Fruit fly (Drosophila melanogaster) whole organism, embryonic: ENCODE data around the gene zen2.

ENCODE experiments used
- Bdp1 ChIP-seq: fragments of 200-800 bp; sonication (Bioruptor generic); optimal IDR thresholded peaks from 3 replicates; lab custom pipeline; 2016; ENCODE audit warnings: missing biosample characterization, missing genetic modification characterization
- CG10462 ChIP-seq: fragments of 200-800 bp; sonication (Bioruptor generic); optimal IDR thresholded peaks from 2 replicates; lab custom pipeline; 2016; ENCODE audit warnings: missing biosample characterization, missing genetic modification characterization
- CG11695 ChIP-seq: fragments of 200-800 bp; sonication (Bioruptor generic); IDR thresholded peaks from 3 replicates; pipeline ENCODE4 v1.3.6; 2022; ENCODE audit warnings: missing biosample characterization, missing genetic modification characterization
- CG1233 ChIP-seq: fragments of 200-800 bp; sonication (Bioruptor generic); optimal IDR thresholded peaks from 4 replicates; lab custom pipeline; 2018; ENCODE audit warnings: missing biosample characterization, mild to moderate bottlenecking, missing genetic modification characterization
- CG1529 ChIP-seq: fragments of 200-800 bp; sonication (Bioruptor generic); optimal IDR thresholded peaks from 3 replicates; lab custom pipeline; 2018; ENCODE audit warnings: missing biosample characterization, missing genetic modification characterization
- CG1647 ChIP-seq: fragments of 200-800 bp; sonication (Bioruptor generic); optimal IDR thresholded peaks from 3 replicates; lab custom pipeline; 2016; ENCODE audit warnings: missing biosample characterization, missing genetic modification characterization
- CG17385 ChIP-seq: fragments of 200-800 bp; sonication (Bioruptor generic); optimal IDR thresholded peaks from 3 replicates; lab custom pipeline; 2018; ENCODE audit warnings: missing biosample characterization, mild to moderate bottlenecking, missing genetic modification characterization
- CG17829 ChIP-seq: fragments of 200-800 bp; optimal IDR thresholded peaks from 2 replicates; lab custom pipeline; 2019; ENCODE audit warnings: missing biosample characterization, mild to moderate bottlenecking, missing genetic modification characterization, moderate library complexity
- CG3065 ChIP-seq: fragments of 200-800 bp; sonication (Bioruptor generic); optimal IDR thresholded peaks from 2 replicates; lab custom pipeline; 2016; ENCODE audit warnings: missing biosample characterization, missing genetic modification characterization
- CG32767 ChIP-seq: fragments of 200-800 bp; sonication (Bioruptor generic); IDR thresholded peaks from 2 replicates; pipeline ENCODE4 v1.3.6; 2022; ENCODE audit warnings: missing biosample characterization, missing genetic modification characterization
- CG3407 ChIP-seq: fragments of 200-800 bp; sonication (Bioruptor generic); optimal IDR thresholded peaks from 2 replicates; lab custom pipeline; 2018; ENCODE audit warnings: missing biosample characterization, mild to moderate bottlenecking, missing genetic modification characterization
- CG34422 ChIP-seq: fragments of 200-800 bp; sonication (Bioruptor generic); IDR thresholded peaks from 3 replicates; pipeline ENCODE4 v1.3.6; 2022; ENCODE audit warnings: missing biosample characterization, missing genetic modification characterization
- CG42726 ChIP-seq: fragments of 200-800 bp; sonication (Bioruptor generic); IDR thresholded peaks from 2 replicates; pipeline ENCODE4 v1.3.6; 2022; ENCODE audit warnings: missing biosample characterization, missing genetic modification characterization; ENCODE audit not compliant: partially characterized antibody
- CG6854 ChIP-seq: fragments of 200-800 bp; sonication (Bioruptor generic); optimal IDR thresholded peaks from 3 replicates; lab custom pipeline; 2017; ENCODE audit warnings: missing biosample characterization, mild to moderate bottlenecking, missing genetic modification characterization
- CG7271 ChIP-seq: fragments of 200-800 bp; sonication (Bioruptor generic); optimal IDR thresholded peaks from 2 replicates; lab custom pipeline; 2018; ENCODE audit warnings: missing biosample characterization, mild to moderate bottlenecking, missing genetic modification characterization, moderate library complexity
- CG7839 ChIP-seq: fragments of 200-800 bp; sonication (Bioruptor generic); optimal IDR thresholded peaks from 3 replicates; lab custom pipeline; 2018; ENCODE audit warnings: missing biosample characterization, mild to moderate bottlenecking, missing genetic modification characterization, moderate library complexity
- CG7987 ChIP-seq: fragments of 200-800 bp; sonication (Bioruptor generic); optimal IDR thresholded peaks from 2 replicates; lab custom pipeline; 2018; ENCODE audit warnings: missing biosample characterization, mild to moderate bottlenecking, missing genetic modification characterization, moderate library complexity
- CG8478 ChIP-seq: fragments of >200 bp; optimal IDR thresholded peaks from 2 replicates; lab custom pipeline; 2018
- D ChIP-seq, 2 experiments: fragments of 200-800 bp in 1 of 2; fragments of >200 bp in 1 of 2; sonication (Bioruptor generic) in 1 of 2; optimal IDR thresholded peaks; 2 replicates in 1 of 2; 3 replicates in 1 of 2; lab custom pipeline; 2017; ENCODE audit warnings: mild to moderate bottlenecking in 1 of 2, missing biosample characterization in 1 of 2, missing genetic modification characterization in 1 of 2, missing genetic modification reagents in 1 of 2
- Dad ChIP-seq: fragments of 200-800 bp; sonication (Bioruptor generic); optimal IDR thresholded peaks from 3 replicates; lab custom pipeline; 2016; ENCODE audit warnings: missing biosample characterization, missing genetic modification characterization
- Dll ChIP-seq: fragments of 200-800 bp; sonication (Bioruptor generic); IDR thresholded peaks from 4 replicates; pipeline ENCODE4 v1.3.6; 2022; ENCODE audit warnings: missing biosample characterization, missing genetic modification characterization; ENCODE audit not compliant: partially characterized antibody
- ERR ChIP-seq: fragments of 200-800 bp; sonication (Bioruptor generic); optimal IDR thresholded peaks from 2 replicates; lab custom pipeline; 2016; ENCODE audit warnings: missing biosample characterization, missing genetic modification characterization
- Gsc ChIP-seq: fragments of 200-800 bp; sonication (Bioruptor generic); IDR thresholded peaks from 2 replicates; pipeline ENCODE4 v1.3.6; 2022; ENCODE audit warnings: missing biosample characterization, missing genetic modification characterization
- H15 ChIP-seq: fragments of 200-800 bp; sonication (Bioruptor generic); IDR thresholded peaks from 3 replicates; pipeline ENCODE4 v1.3.6; 2022; ENCODE audit warnings: missing biosample characterization, missing genetic modification characterization
- HLH4C ChIP-seq: fragments of 200-800 bp; sonication (Bioruptor generic); IDR thresholded peaks from 3 replicates; pipeline ENCODE4 v1.3.6; 2022; ENCODE audit warnings: missing biosample characterization, missing genetic modification characterization; ENCODE audit not compliant: partially characterized antibody
- Jarid2 ChIP-seq: fragments of 200-800 bp; sonication (Bioruptor generic); optimal IDR thresholded peaks from 3 replicates; lab custom pipeline; 2017; ENCODE audit warnings: mild to moderate bottlenecking, missing biosample characterization, missing genetic modification reagents, missing genetic modification characterization
- Lhr ChIP-seq: fragments of 200-800 bp; sonication (Bioruptor generic); optimal IDR thresholded peaks from 3 replicates; lab custom pipeline; 2017; ENCODE audit warnings: mild to moderate bottlenecking, missing biosample characterization, missing genetic modification reagents, missing genetic modification characterization
- Mrtf ChIP-seq: fragments of 200-800 bp; sonication (Bioruptor generic); IDR thresholded peaks from 3 replicates; pipeline ENCODE4 v1.3.6; 2022; ENCODE audit warnings: missing biosample characterization, missing genetic modification characterization
- Sin3A ChIP-seq: fragments of >200 bp; optimal IDR thresholded peaks from 2 replicates; lab custom pipeline; 2018
- Six4 ChIP-seq: fragments of 200-800 bp; sonication (Bioruptor generic); optimal IDR thresholded peaks from 2 replicates; lab custom pipeline; 2016; ENCODE audit warnings: missing biosample characterization, missing genetic modification characterization
- Sox100B ChIP-seq: fragments of 200-800 bp; sonication (Bioruptor generic); optimal IDR thresholded peaks from 3 replicates; lab custom pipeline; 2018; ENCODE audit warnings: missing biosample characterization, mild to moderate bottlenecking, missing genetic modification characterization
- Spps ChIP-seq: fragments of 200-800 bp; sonication (Bioruptor generic); optimal IDR thresholded peaks from 2 replicates; lab custom pipeline; 2018; ENCODE audit warnings: missing biosample characterization, mild to moderate bottlenecking, missing genetic modification characterization
- Sry-δ ChIP-seq: fragments of 200-800 bp; sonication (Bioruptor generic); optimal IDR thresholded peaks from 2 replicates; lab custom pipeline; 2016; ENCODE audit warnings: missing biosample characterization, missing genetic modification characterization
- Xrp1 ChIP-seq: fragments of 200-800 bp; sonication (Bioruptor generic); IDR thresholded peaks from 2 replicates; pipeline ENCODE4 v1.3.6; 2022; ENCODE audit warnings: missing biosample characterization, missing genetic modification characterization
- chm ChIP-seq: fragments of 200-800 bp; sonication (Bioruptor generic); IDR thresholded peaks from 2 replicates; pipeline ENCODE4 v1.3.6; 2022; ENCODE audit warnings: missing biosample characterization, missing genetic modification characterization
- corto ChIP-seq: fragments of 200-800 bp; sonication (Bioruptor generic); optimal IDR thresholded peaks from 2 replicates; lab custom pipeline; 2016; ENCODE audit warnings: missing biosample characterization, mild to moderate bottlenecking, missing genetic modification characterization, moderate library complexity
- cwo ChIP-seq: fragments of 200-800 bp; sonication (Bioruptor generic); optimal IDR thresholded peaks from 3 replicates; lab custom pipeline; 2017; ENCODE audit warnings: missing biosample characterization, missing genetic modification characterization, mild to moderate bottlenecking, moderate library complexity, missing genetic modification reagents
- dan ChIP-seq: fragments of 200-800 bp; sonication (Bioruptor generic); IDR thresholded peaks from 2 replicates; pipeline ENCODE4 v1.3.6; 2022; ENCODE audit warnings: missing biosample characterization, missing genetic modification characterization
- fd96Cb ChIP-seq: fragments of 200-800 bp; sonication (Bioruptor generic); optimal IDR thresholded peaks from 2 replicates; lab custom pipeline; 2018; ENCODE audit warnings: missing biosample characterization, mild to moderate bottlenecking, missing genetic modification characterization, moderate library complexity
- ind ChIP-seq: fragments of 200-800 bp; sonication (Bioruptor generic); optimal IDR thresholded peaks from 3 replicates; lab custom pipeline; 2016; ENCODE audit warnings: missing biosample characterization, missing genetic modification characterization
- jumu ChIP-seq: fragments of 200-800 bp; sonication (Bioruptor generic); optimal IDR thresholded peaks from 3 replicates; lab custom pipeline; 2016; ENCODE audit warnings: missing biosample characterization, missing genetic modification characterization
- mirr ChIP-seq: fragments of 200-800 bp; sonication (Bioruptor generic); optimal IDR thresholded peaks from 3 replicates; lab custom pipeline; 2018; ENCODE audit warnings: missing biosample characterization, mild to moderate bottlenecking, missing genetic modification characterization
- odd ChIP-seq: fragments of 200-800 bp; sonication (Bioruptor generic); optimal IDR thresholded peaks from 2 replicates; lab custom pipeline; 2017; ENCODE audit warnings: missing biosample characterization, mild to moderate bottlenecking, missing genetic modification characterization
- pnt ChIP-seq: fragments of 200-800 bp; sonication (Bioruptor generic); optimal IDR thresholded peaks from 3 replicates; lab custom pipeline; 2016; ENCODE audit warnings: missing biosample characterization, missing genetic modification characterization
- repo ChIP-seq: fragments of 200-800 bp; sonication (Bioruptor generic); optimal IDR thresholded peaks from 2 replicates; lab custom pipeline; 2016; ENCODE audit warnings: missing biosample characterization, missing genetic modification characterization
- schlank ChIP-seq: fragments of 200-800 bp; sonication (Bioruptor generic); optimal IDR thresholded peaks from 2 replicates; lab custom pipeline; 2018; ENCODE audit warnings: missing biosample characterization, mild to moderate bottlenecking, missing genetic modification characterization
- slbo ChIP-seq: fragments of 200-800 bp; sonication (Bioruptor generic); IDR thresholded peaks from 2 replicates; pipeline ENCODE4 v1.3.6; 2022; ENCODE audit warnings: missing biosample characterization, missing genetic modification characterization
- sr ChIP-seq: fragments of 200-800 bp; sonication (Bioruptor generic); IDR thresholded peaks from 3 replicates; pipeline ENCODE4 v1.3.6; 2022; ENCODE audit warnings: missing biosample characterization, missing genetic modification characterization
- tll ChIP-seq, 2 experiments: fragments of 200-800 bp in 1 of 2; fragments of >200 bp in 1 of 2; sonication (Bioruptor generic) in 1 of 2; optimal IDR thresholded peaks; 2 replicates each; lab custom pipeline; 2017 to 2019; ENCODE audit warnings: missing biosample characterization in 2 of 2, missing genetic modification characterization in 2 of 2, mild to moderate bottlenecking in 1 of 2, moderate library complexity in 1 of 2
- twi ChIP-seq: fragments of 200-800 bp; optimal IDR thresholded peaks from 2 replicates; lab custom pipeline; 2019; ENCODE audit warnings: missing biosample characterization, mild to moderate bottlenecking, missing genetic modification characterization, moderate library complexity

zen2 gene

DNA sequence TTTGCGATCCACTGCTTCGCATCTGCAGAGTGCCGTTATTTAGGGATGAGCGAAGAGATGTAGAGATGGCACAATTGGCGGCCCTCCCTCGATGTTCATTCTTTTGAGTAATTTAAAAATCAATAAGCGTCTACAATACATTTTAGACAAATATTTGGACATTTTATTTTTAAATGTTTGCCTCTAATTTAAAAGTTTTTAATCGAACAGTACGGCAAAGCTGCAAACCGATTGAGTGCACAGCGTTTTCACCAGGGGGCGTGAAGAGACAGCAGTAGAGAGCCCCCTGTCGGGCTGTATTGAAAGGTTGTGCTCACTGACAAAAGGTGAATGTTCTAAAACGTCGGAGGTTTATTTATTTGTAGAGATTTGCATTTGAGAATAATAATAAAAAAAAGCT, 15.5 kb upstream of the zen2 start, which contains the start of gene bcd (continued):
- TF ChIP-seq Sox100B (peak; percentile 43), jumu (GFP tag; lab: Kevin White, UChicago) (peak; percentile 81), odd (GFP tag; lab: Kevin White, UChicago) (peak; percentile 4), corto (GFP tag; lab: Kevin White, UChicago) (no peak), twi (peak; percentile 55), repo (peak; percentile 59), CG7271 (tag; lab: Kevin White, UChicago) (peak; percentile 55), CG17829 (tag; lab: Kevin White, UChicago) (peak; percentile 80), CG6854 (no peak), CG1529 (GFP tag; lab: Kevin White, UChicago) (peak; percentile 21), Spps (peak; percentile 30), pnt (peak; percentile 86), Jarid2 (GFP tag; lab: Kevin White, UChicago) (peak; percentile 55), Gsc (peak; percentile 29; the same call in 1 of the 2 replicates), CG42726 (peak; percentile 75), CG8478 (lab: Kevin White, UChicago) (no peak), CG7839 (tag; lab: Kevin White, UChicago) (peak; percentile 78), schlank (tag; lab: Kevin White, UChicago) (no peak), Six4 (GFP tag; lab: Kevin White, UChicago) (peak; percentile 57), chm (GFP tag; lab: Robert Waterston, UW) (peak; percentile 82; the same call in 1 of the 2 replicates), mirr (GFP tag; lab: Kevin White, UChicago) (no peak), CG1233 (GFP tag; lab: Kevin White, UChicago) (peak; percentile 71), Xrp1 (GFP tag; lab: Robert Waterston, UW) (peak; percentile 85), H15 (GFP tag; lab: Robert Waterston, UW) (peak; percentile 58; the same call in 1 of the 3 replicates), Mrtf (peak; percentile 81), D (optimal IDR thresholded peaks at IDR 0.05; lab: Kevin White, UChicago) (no peak), D (GFP tag; optimal IDR thresholded peaks at IDR 0.05; lab: Kevin White, UChicago) (peak; percentile 35), CG34422 (GFP tag; lab: Robert Waterston, UW) (peak; percentile 80), CG3407 (GFP tag; lab: Kevin White, UChicago) (peak; percentile 56), CG3065 (GFP tag; lab: Kevin White, UChicago) (peak; percentile 46), tll (GFP tag; optimal IDR thresholded peaks at IDR 0.05; lab: Kevin White, UChicago) (no peak), cwo (GFP tag; lab: Kevin White, UChicago) (no peak), Dad (peak; percentile 71), Sry-δ (GFP tag; lab: Kevin White, UChicago) (peak; percentile 73), CG1647 (GFP tag; lab: Kevin White, UChicago) (peak; percentile 65), dan (GFP tag; lab: Robert Waterston, UW) (peak; percentile 45; the same call in 1 of the 2 replicates), CG7987 (GFP tag; lab: Kevin White, UChicago) (peak; percentile 73), HLH4C (GFP tag; lab: Robert Waterston, UW) (peak; percentile 32; the same call in 1 of the 3 replicates), Bdp1 (GFP tag; lab: Kevin White, UChicago) (peak; percentile 71), ERR (GFP tag; lab: Kevin White, UChicago) (peak; percentile 21), Sin3A (lab: Kevin White, UChicago) (no peak), CG17385 (GFP tag; lab: Kevin White, UChicago) (peak; percentile 51), CG10462 (peak; percentile 54), sr (GFP tag; lab: Robert Waterston, UW) (peak; percentile 40; the same call in 1 of the 3 replicates), ind (GFP tag; lab: Kevin White, UChicago) (peak; percentile 75), Dll (GFP tag; lab: Robert Waterston, UW) (peak; percentile 71), CG11695 (GFP tag; lab: Robert Waterston, UW) (peak; percentile 19; the same call in 1 of the 3 replicates), CG32767 (GFP tag; lab: Robert Waterston, UW) (peak; percentile 75), slbo (peak; percentile 89), Lhr (GFP tag; lab: Kevin White, UChicago) (peak; percentile 96), fd96Cb (tag; lab: Kevin White, UChicago) (peak; percentile 50)
